Fruit fly (Drosophila melanogaster) whole organism, embryonic: ENCODE results near the gene fkh.

Experiments used
- Bdp1 ChIP-seq: fragments of 200-800 bp; sonication (Bioruptor generic); optimal IDR thresholded peaks from 3 replicates; lab custom pipeline; 2016; ENCODE audit warnings: missing biosample characterization, missing genetic modification characterization
- CG10209 ChIP-seq: fragments of 200-800 bp; sonication (Bioruptor generic); optimal IDR thresholded peaks from 3 replicates; lab custom pipeline; 2017; ENCODE audit warnings: missing biosample characterization, mild to moderate bottlenecking, missing genetic modification characterization, missing genetic modification reagents
- CG11560 ChIP-seq: fragments of 200-800 bp; sonication (Bioruptor generic); IDR thresholded peaks from 3 replicates; pipeline ENCODE4 v1.3.6; 2022; ENCODE audit warnings: missing biosample characterization, missing genetic modification characterization
- CG11696 ChIP-seq: fragments of 200-800 bp; sonication (Bioruptor generic); IDR thresholded peaks from 2 replicates; pipeline ENCODE4 v1.3.6; 2022; ENCODE audit warnings: missing biosample characterization, missing genetic modification characterization
- CG12071 ChIP-seq: fragments of 200-800 bp; sonication (Bioruptor generic); optimal IDR thresholded peaks from 3 replicates; lab custom pipeline; 2018; ENCODE audit warnings: missing biosample characterization, mild to moderate bottlenecking, missing genetic modification characterization
- CG12391 ChIP-seq: fragments of 200-800 bp; sonication (Bioruptor generic); optimal IDR thresholded peaks from 3 replicates; lab custom pipeline; 2018; ENCODE audit warnings: missing biosample characterization, mild to moderate bottlenecking, missing genetic modification characterization, moderate library complexity
- CG12769 ChIP-seq: fragments of 200-800 bp; sonication (Bioruptor generic); optimal IDR thresholded peaks from 2 replicates; lab custom pipeline; 2019; ENCODE audit warnings: missing biosample characterization, mild to moderate bottlenecking, missing genetic modification characterization, moderate library complexity
- CG14710 ChIP-seq: fragments of 200-800 bp; sonication (Bioruptor generic); optimal IDR thresholded peaks from 3 replicates; lab custom pipeline; 2019; ENCODE audit warnings: missing biosample characterization, mild to moderate bottlenecking, missing genetic modification characterization, moderate library complexity
- CG15601 ChIP-seq: fragments of 200-800 bp; sonication (Bioruptor generic); optimal IDR thresholded peaks from 3 replicates; lab custom pipeline; 2019; ENCODE audit warnings: missing biosample characterization, mild to moderate bottlenecking, missing genetic modification characterization, moderate library complexity
- CG17361 ChIP-seq: fragments of 200-800 bp; sonication (Bioruptor generic); IDR thresholded peaks from 3 replicates; pipeline ENCODE4 v1.3.6; 2022; ENCODE audit warnings: missing biosample characterization, missing genetic modification characterization
- CG18262 ChIP-seq: fragments of 200-800 bp; optimal IDR thresholded peaks from 3 replicates; lab custom pipeline; 2019; ENCODE audit warnings: missing biosample characterization, mild to moderate bottlenecking, missing genetic modification characterization, moderate library complexity
- CG2129 ChIP-seq: fragments of 200-800 bp; sonication (Bioruptor generic); IDR thresholded peaks from 2 replicates; pipeline ENCODE4 v1.3.6; 2022; ENCODE audit warnings: missing biosample characterization, missing genetic modification characterization; ENCODE audit not compliant: partially characterized antibody
- CG2712 ChIP-seq: fragments of 200-800 bp; optimal IDR thresholded peaks from 3 replicates; lab custom pipeline; 2019; ENCODE audit warnings: missing biosample characterization, mild to moderate bottlenecking, missing genetic modification characterization, moderate library complexity
- CG3065 ChIP-seq: fragments of 200-800 bp; sonication (Bioruptor generic); optimal IDR thresholded peaks from 2 replicates; lab custom pipeline; 2016; ENCODE audit warnings: missing biosample characterization, missing genetic modification characterization
- CG31441 ChIP-seq: fragments of 200-800 bp; sonication (Bioruptor generic); IDR thresholded peaks from 2 replicates; pipeline ENCODE4 v1.3.6; 2022; ENCODE audit warnings: missing biosample characterization, missing genetic modification characterization
- CG6689 ChIP-seq: fragments of 200-800 bp; sonication (Bioruptor generic); IDR thresholded peaks from 2 replicates; pipeline ENCODE4 v1.3.6; 2022; ENCODE audit warnings: missing biosample characterization, missing genetic modification characterization
- CG6854 ChIP-seq: fragments of 200-800 bp; sonication (Bioruptor generic); optimal IDR thresholded peaks from 3 replicates; lab custom pipeline; 2017; ENCODE audit warnings: missing biosample characterization, mild to moderate bottlenecking, missing genetic modification characterization
- CG7357 ChIP-seq: fragments of 200-800 bp; sonication (Bioruptor generic); IDR thresholded peaks from 3 replicates; pipeline ENCODE4 v1.3.6; 2022; ENCODE audit warnings: missing biosample characterization, missing genetic modification characterization
- CG7556 ChIP-seq: fragments of 200-800 bp; sonication (Bioruptor generic); optimal IDR thresholded peaks from 2 replicates; lab custom pipeline; 2017; ENCODE audit warnings: missing biosample characterization, mild to moderate bottlenecking, missing genetic modification characterization
- CG7839 ChIP-seq: fragments of 200-800 bp; sonication (Bioruptor generic); optimal IDR thresholded peaks from 3 replicates; lab custom pipeline; 2018; ENCODE audit warnings: missing biosample characterization, mild to moderate bottlenecking, missing genetic modification characterization, moderate library complexity
- CG8388 ChIP-seq: fragments of 200-800 bp; sonication (Bioruptor generic); optimal IDR thresholded peaks from 2 replicates; lab custom pipeline; 2019; ENCODE audit warnings: missing biosample characterization, mild to moderate bottlenecking, missing genetic modification characterization, moderate library complexity
- CoRest ChIP-seq: fragments of 200-800 bp; sonication (Bioruptor generic); optimal IDR thresholded peaks from 3 replicates; lab custom pipeline; 2018; ENCODE audit warnings: missing biosample characterization, mild to moderate bottlenecking, missing genetic modification characterization, moderate library complexity
- D19A ChIP-seq: fragments of 200-800 bp; optimal IDR thresholded peaks from 3 replicates; lab custom pipeline; 2019; ENCODE audit warnings: missing biosample characterization, mild to moderate bottlenecking, missing genetic modification characterization, moderate library complexity
- Dip2 ChIP-seq: fragments of 200-800 bp; sonication (Bioruptor generic); IDR thresholded peaks from 2 replicates; pipeline ENCODE4 v1.3.6; 2022; ENCODE audit warnings: missing biosample characterization, missing genetic modification characterization
- Ets65A ChIP-seq: fragments of 200-800 bp; sonication (Bioruptor generic); peaks from one replicate; lab custom pipeline; 2016; ENCODE audit warnings: missing biosample characterization, missing genetic modification characterization
- HmgD ChIP-seq: fragments of 200-800 bp; sonication (Bioruptor generic); optimal IDR thresholded peaks from 3 replicates; lab custom pipeline; 2016; ENCODE audit warnings: missing biosample characterization, missing genetic modification characterization
- Hr51 ChIP-seq, 2 experiments: fragments of 200-800 bp; sonication (Bioruptor generic); optimal IDR thresholded peaks; 2 replicates in 1 of 2; 3 replicates in 1 of 2; lab custom pipeline; 2016 to 2018; ENCODE audit warnings: missing biosample characterization in 2 of 2, missing genetic modification characterization in 2 of 2, mild to moderate bottlenecking in 1 of 2, moderate library complexity in 1 of 2
- Hr78 ChIP-seq, 2 experiments: fragments of 200-800 bp in 1 of 2; fragments of >200 bp in 1 of 2; sonication (Bioruptor generic) in 1 of 2; optimal IDR thresholded peaks; 2 replicates each; lab custom pipeline; 2017 to 2019; ENCODE audit warnings: missing biosample characterization in 2 of 2, missing genetic modification characterization in 2 of 2, mild to moderate bottlenecking in 1 of 2, moderate library complexity in 1 of 2
- Oli ChIP-seq: fragments of 200-800 bp; sonication (Bioruptor generic); optimal IDR thresholded peaks from 2 replicates; lab custom pipeline; 2018; ENCODE audit warnings: missing biosample characterization, mild to moderate bottlenecking, missing genetic modification characterization, moderate library complexity
- Sox102F ChIP-seq: fragments of 200-800 bp; sonication (Bioruptor generic); optimal IDR thresholded peaks from 2 replicates; lab custom pipeline; 2018; ENCODE audit warnings: missing biosample characterization, mild to moderate bottlenecking, missing genetic modification characterization, moderate library complexity
- Vsx1 ChIP-seq: fragments of 200-800 bp; sonication (Bioruptor generic); optimal IDR thresholded peaks from 2 replicates; lab custom pipeline; 2017; ENCODE audit warnings: missing biosample characterization, mild to moderate bottlenecking, missing genetic modification characterization, missing genetic modification reagents
- abd-A ChIP-seq: fragments of 200-800 bp; sonication (Bioruptor generic); optimal IDR thresholded peaks from 3 replicates; lab custom pipeline; 2019; ENCODE audit warnings: missing biosample characterization, mild to moderate bottlenecking, missing genetic modification characterization, moderate library complexity
- ap ChIP-seq: fragments of 200-800 bp; sonication (Bioruptor generic); IDR thresholded peaks from 2 replicates; pipeline ENCODE4 v1.3.6; 2022; ENCODE audit warnings: missing biosample characterization, missing genetic modification characterization
- az2 ChIP-seq: fragments of 200-800 bp; sonication (Bioruptor generic); optimal IDR thresholded peaks from 3 replicates; lab custom pipeline; 2016; ENCODE audit warnings: missing biosample characterization, missing genetic modification characterization
- bsh ChIP-seq, 2 experiments: fragments of 200-800 bp; sonication (Bioruptor generic); optimal IDR thresholded peaks; 2 replicates each; lab custom pipeline; 2017 to 2018; ENCODE audit warnings: mild to moderate bottlenecking in 2 of 2, missing biosample characterization in 2 of 2, missing genetic modification characterization in 2 of 2, moderate library complexity in 1 of 2
- ci ChIP-seq: fragments of 200-800 bp; sonication (Bioruptor generic); IDR thresholded peaks from 3 replicates; pipeline ENCODE4 v1.3.6; 2022; ENCODE audit warnings: missing biosample characterization, missing genetic modification characterization
- emc ChIP-seq: fragments of 200-800 bp; sonication (Bioruptor generic); optimal IDR thresholded peaks from 2 replicates; lab custom pipeline; 2016; ENCODE audit warnings: missing biosample characterization, missing genetic modification characterization
- fd96Cb ChIP-seq: fragments of 200-800 bp; sonication (Bioruptor generic); optimal IDR thresholded peaks from 2 replicates; lab custom pipeline; 2018; ENCODE audit warnings: missing biosample characterization, mild to moderate bottlenecking, missing genetic modification characterization, moderate library complexity
- hkb ChIP-seq, 2 experiments: fragments of 200-800 bp in 1 of 2; fragments of >200 bp in 1 of 2; sonication (Bioruptor generic) in 1 of 2; IDR thresholded peaks in 1 of 2; optimal IDR thresholded peaks in 1 of 2; 2 replicates each; pipeline versions ENCODE4 v1.3.6 to Lab custom; 2017 to 2022; ENCODE audit warnings: missing biosample characterization in 1 of 2, missing genetic modification characterization in 1 of 2
- jumu ChIP-seq: fragments of 200-800 bp; sonication (Bioruptor generic); optimal IDR thresholded peaks from 3 replicates; lab custom pipeline; 2016; ENCODE audit warnings: missing biosample characterization, missing genetic modification characterization
- lilli ChIP-seq: fragments of 200-800 bp; sonication (Bioruptor generic); optimal IDR thresholded peaks from 3 replicates; lab custom pipeline; 2016; ENCODE audit warnings: missing biosample characterization, missing genetic modification characterization
- maf-S ChIP-seq: fragments of 200-800 bp; sonication (Bioruptor generic); optimal IDR thresholded peaks from 2 replicates; lab custom pipeline; 2016; ENCODE audit warnings: missing biosample characterization, missing genetic modification characterization
- nmo ChIP-seq: fragments of 200-800 bp; sonication (Bioruptor generic); optimal IDR thresholded peaks from 2 replicates; lab custom pipeline; 2018; ENCODE audit warnings: missing biosample characterization, mild to moderate bottlenecking, missing genetic modification characterization, moderate library complexity
- phol ChIP-seq: fragments of 200-800 bp; sonication (Bioruptor generic); optimal IDR thresholded peaks from 3 replicates; lab custom pipeline; 2018; ENCODE audit warnings: missing biosample characterization, mild to moderate bottlenecking, missing genetic modification characterization, moderate library complexity
- pnt ChIP-seq: fragments of 200-800 bp; sonication (Bioruptor generic); optimal IDR thresholded peaks from 3 replicates; lab custom pipeline; 2016; ENCODE audit warnings: missing biosample characterization, missing genetic modification characterization
- sens ChIP-seq: fragments of 200-800 bp; sonication (Bioruptor generic); peaks from one replicate; lab custom pipeline; 2016; ENCODE audit warnings: missing biosample characterization, missing genetic modification characterization

fkh gene

DNA sequence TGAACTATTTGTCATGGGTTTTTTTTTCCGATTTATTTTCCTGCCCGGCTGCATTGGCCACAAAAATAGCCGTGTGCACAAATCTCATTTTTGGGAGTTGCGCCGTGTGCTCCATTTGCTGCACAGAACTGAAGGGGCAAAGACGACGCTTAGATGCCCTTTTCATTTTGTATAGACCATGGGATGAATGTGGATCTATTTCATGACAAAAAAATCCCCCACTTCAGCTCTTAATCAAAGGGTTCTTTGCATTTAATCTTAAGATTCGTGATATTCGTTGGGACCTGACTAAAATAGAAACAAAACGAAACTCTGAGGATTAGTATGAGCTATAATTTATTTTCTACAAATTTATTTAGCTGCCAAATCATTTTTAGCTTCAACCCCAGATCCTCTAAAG is 45.0 kb upstream of the fkh start (continued):
- TF ChIP-seq D19A (tag; lab: Kevin White, UChicago) (peak; percentile 97), ci (GFP tag; lab: Robert Waterston, UW) (0 out of 3 replicates have a peak, but pooled peaks have one; percentile 37), HmgD (GFP tag; lab: Kevin White, UChicago) (no peak), Ets65A (no peak), CG12071 (GFP tag; lab: Kevin White, UChicago) (no peak), ap (GFP tag; lab: Robert Waterston, UW) (0 out of 2 replicates have a peak, but pooled peaks have one; percentile 16), CG14710 (tag; lab: Kevin White, UChicago) (peak; percentile 24), CG6854 (GFP tag; lab: Kevin White, UChicago) (no peak), lilli (no peak), fd96Cb (tag; lab: Kevin White, UChicago) (peak; percentile 18), Bdp1 (no peak), hkb (optimal IDR thresholded peaks at IDR 0.05; lab: Kevin White, UChicago) (no peak), hkb (GFP tag; IDR thresholded peaks at IDR 0.05; lab: Robert Waterston, UW) (no peak)

DNA sequence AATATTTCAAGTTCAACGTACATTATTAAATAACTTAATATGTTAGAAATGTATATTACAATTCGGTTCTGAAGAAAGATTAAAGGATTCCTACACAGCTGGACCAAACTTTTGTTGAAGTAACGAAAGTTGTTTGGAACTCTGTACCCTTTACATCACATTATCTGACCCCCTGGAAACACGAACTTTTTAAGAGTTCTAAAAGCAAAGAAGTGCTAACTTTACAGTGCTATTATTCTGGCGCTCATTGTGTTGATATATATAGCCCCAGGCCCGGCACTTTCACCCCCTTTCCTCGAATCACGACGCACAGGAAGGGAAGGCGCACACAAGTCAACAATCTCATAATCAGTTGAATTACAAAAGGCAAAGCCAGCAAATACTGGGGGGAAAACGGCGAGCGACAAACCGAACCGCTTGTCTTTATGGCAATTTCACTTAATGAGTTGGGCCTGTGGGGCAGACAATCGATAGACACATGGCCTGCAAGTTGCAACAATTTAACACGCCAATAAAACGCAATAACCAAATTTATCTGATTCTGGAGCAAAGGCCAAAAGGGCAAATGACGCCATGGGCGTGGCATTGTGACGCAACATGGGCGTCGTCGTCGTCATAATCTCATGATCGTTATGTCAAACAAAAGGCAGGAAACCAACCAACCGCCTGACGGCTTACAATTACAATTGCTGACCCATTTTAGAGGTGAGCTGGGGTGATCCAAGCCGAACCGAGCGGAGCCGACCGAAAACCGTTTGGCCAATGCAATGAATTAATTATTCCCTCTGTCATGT is 44.3 kb upstream of the fkh start:
- TF ChIP-seq CoRest (tag; lab: Kevin White, UChicago): peak; percentile 32
- TF ChIP-seq Hr51 (GFP tag; optimal IDR thresholded peaks at IDR 0.05; lab: Kevin White, UChicago): peak in 1 of 2 experiments; percentile 22
- TF ChIP-seq CG3065 (GFP tag; lab: Kevin White, UChicago): peak; percentile 9
- peak in 1 of 2 experiments; percentile 94 for TF ChIP-seq Hr78 (GFP tag; optimal IDR thresholded peaks at IDR 0.05; lab: Kevin White, UChicago)
- TF ChIP-seq CG12769: peak; percentile 11
- peak; percentile 29 for TF ChIP-seq D19A (tag; lab: Kevin White, UChicago)
- TF ChIP-seq az2 (GFP tag; lab: Kevin White, UChicago): peak; percentile 9
- TF ChIP-seq pnt (GFP tag; lab: Kevin White, UChicago): no peak
- peak; percentile 63 for TF ChIP-seq CG18262
- TF ChIP-seq maf-S: no peak
- no peak for TF ChIP-seq CG7357 (GFP tag; lab: Robert Waterston, UW)
- TF ChIP-seq CG17361: peak; percentile 53; the same call in 1 of the 3 replicates
- no peak for TF ChIP-seq Sox102F (GFP tag; lab: Kevin White, UChicago)
- peak; percentile 27 for TF ChIP-seq CG7556
- peak; percentile 52; the same call in 1 of the 2 replicates for TF ChIP-seq CG31441 (GFP tag; lab: Robert Waterston, UW)
- TF ChIP-seq CG11696: peak; percentile 62
- peak; percentile 1 for TF ChIP-seq CG15601 (tag; lab: Kevin White, UChicago)
- TF ChIP-seq jumu (GFP tag; lab: Kevin White, UChicago): no peak
- TF ChIP-seq sens (GFP tag; lab: Kevin White, UChicago): peak; percentile 17
- TF ChIP-seq Dip2 (GFP tag; lab: Robert Waterston, UW): no peak
- TF ChIP-seq CG2712 (tag; lab: Kevin White, UChicago): peak; percentile 35
- TF ChIP-seq CG11560 (tag; lab: Robert Waterston, UW): 0 out of 3 replicates have a peak, but pooled peaks have one; percentile 30
- TF ChIP-seq CG12391 (tag; lab: Kevin White, UChicago): peak; percentile 13
- no peak for TF ChIP-seq emc (GFP tag; lab: Kevin White, UChicago)
- TF ChIP-seq CG7839 (tag; lab: Kevin White, UChicago): peak; percentile 43
- TF ChIP-seq CG8388 (GFP tag; lab: Kevin White, UChicago): peak; percentile 2
- TF ChIP-seq Vsx1 (GFP tag; lab: Kevin White, UChicago): no peak
- peak; percentile 1 for TF ChIP-seq CG10209 (GFP tag; lab: Kevin White, UChicago)
- TF ChIP-seq nmo: peak; percentile 39
- TF ChIP-seq bsh (GFP tag; optimal IDR thresholded peaks at IDR 0.05; lab: Kevin White, UChicago): peak in 1 of 2 experiments; percentile 22
- TF ChIP-seq abd-A (tag; lab: Kevin White, UChicago): peak; percentile 18
- TF ChIP-seq phol (tag; lab: Kevin White, UChicago): peak; percentile 39
- TF ChIP-seq Oli: peak; percentile 18
- 0 out of 2 replicates have a peak, but pooled peaks have one; percentile 22 for TF ChIP-seq CG6689 (GFP tag; lab: Robert Waterston, UW)
- TF ChIP-seq CG2129 (GFP tag; lab: Robert Waterston, UW): no peak
